Worm (Caenorhabditis elegans) whole organism, L4 larva: ENCODE measurements around the gene F17C11.2.

Source experiments
- F10B5.3 ChIP-seq: sonication (generic microtip); optimal IDR thresholded peaks from 2 replicates; lab custom pipeline; 2016; ENCODE audit warnings: mild to moderate bottlenecking, missing genetic modification characterization, missing compliant biosample characterization
- F49E8.2 ChIP-seq: sonication (generic microtip); optimal IDR thresholded peaks from 2 replicates; lab custom pipeline; 2016; ENCODE audit warnings: missing compliant biosample characterization, mild to moderate bottlenecking, missing genetic modification characterization, borderline replicate concordance
- R02D3.7 ChIP-seq: fragments of 150-350 bp; sonication (generic microtip); optimal IDR thresholded peaks from 3 replicates; lab custom pipeline; 2014; ENCODE audit warnings: missing biosample characterization, missing genetic modification characterization
- T20F7.1 ChIP-seq: fragments of 200-800 bp; sonication (Bioruptor generic); optimal IDR thresholded peaks from 2 replicates; lab custom pipeline; 2018; ENCODE audit warnings: mild to moderate bottlenecking, missing genetic modification characterization, missing compliant biosample characterization
- T26A8.4 ChIP-seq: fragments of 200-800 bp; sonication (Bioruptor generic); IDR thresholded peaks from 2 replicates; pipeline ENCODE4 v1.3.6; 2022; ENCODE audit warnings: missing genetic modification characterization, missing compliant biosample characterization
- Y48G9A.11 ChIP-seq: fragments of 200-800 bp; sonication (Bioruptor generic); IDR thresholded peaks from 2 replicates; pipeline ENCODE4 v1.3.6; 2022; ENCODE audit warnings: missing genetic modification reagents, missing genetic modification characterization, missing compliant biosample characterization
- ceh-20 ChIP-seq: fragments of 200-800 bp; sonication (Bioruptor generic); IDR thresholded peaks from 2 replicates; pipeline ENCODE4 v1.3.6; 2022; ENCODE audit warnings: missing genetic modification reagents, missing genetic modification characterization, missing compliant biosample characterization
- ceh-44 ChIP-seq: fragments of 200-800 bp; sonication (Bioruptor generic); IDR thresholded peaks from 2 replicates; pipeline ENCODE4 v1.3.6; 2022; ENCODE audit warnings: missing genetic modification reagents, missing genetic modification characterization, missing compliant biosample characterization
- ceh-62 ChIP-seq: sonication (generic microtip); optimal IDR thresholded peaks from 2 replicates; lab custom pipeline; 2017; ENCODE audit warnings: missing biosample characterization, missing genetic modification characterization
- ces-1 ChIP-seq: fragments of 150-350 bp; sonication (generic microtip); optimal IDR thresholded peaks from 4 replicates; lab custom pipeline; 2014; ENCODE audit warnings: missing biosample characterization, missing genetic modification reagents, missing genetic modification characterization
- daf-16 ChIP-seq, 3 experiments: sonication (generic microtip); optimal IDR thresholded peaks; 2 replicates each; lab custom pipeline; 2016 to 2017; ENCODE audit warnings: missing genetic modification characterization in 3 of 3, missing genetic modification reagents in 3 of 3, mild to moderate bottlenecking in 2 of 3, missing compliant biosample characterization in 2 of 3, missing biosample characterization in 1 of 3, moderate library complexity in 1 of 3
- dmd-6 ChIP-seq: fragments of 200-800 bp; sonication (Bioruptor generic); IDR thresholded peaks from 2 replicates; pipeline ENCODE4 v1.3.6; 2022; ENCODE audit warnings: missing genetic modification reagents, missing genetic modification characterization, missing compliant biosample characterization
- duxl-1 ChIP-seq: sonication (generic microtip); optimal IDR thresholded peaks from 2 replicates; lab custom pipeline; 2016; ENCODE audit warnings: mild to moderate bottlenecking, missing genetic modification characterization, moderate library complexity, missing compliant biosample characterization; ENCODE audit not compliant: poor library complexity
- dve-1 ChIP-seq: sonication (generic microtip); optimal IDR thresholded peaks from 2 replicates; lab custom pipeline; 2017; ENCODE audit warnings: antibody characterized with exemption, mild to moderate bottlenecking, missing genetic modification characterization, missing compliant biosample characterization; ENCODE audit not compliant: insufficient read depth
- egl-27 ChIP-seq: sonication (generic microtip); optimal IDR thresholded peaks from 3 replicates; lab custom pipeline; 2017; ENCODE audit warnings: missing biosample characterization, missing genetic modification reagents, missing genetic modification characterization
- fkh-10 ChIP-seq: fragments of 150-350 bp; optimal IDR thresholded peaks from 2 replicates; lab custom pipeline; 2014; ENCODE audit warnings: missing biosample characterization, missing genetic modification reagents, missing genetic modification characterization
- hlh-11 ChIP-seq: fragments of 200-800 bp; sonication (Bioruptor generic); optimal IDR thresholded peaks from 2 replicates; lab custom pipeline; 2018; ENCODE audit warnings: mild to moderate bottlenecking, missing genetic modification characterization, missing compliant biosample characterization
- jun-1 ChIP-seq: fragments of 150-350 bp; optimal IDR thresholded peaks from 2 replicates; lab custom pipeline; 2014; ENCODE audit warnings: missing biosample characterization, missing genetic modification reagents, missing genetic modification characterization
- lin-29 ChIP-seq: fragments of 200-800 bp; sonication (Bioruptor generic); IDR thresholded peaks from 2 replicates; pipeline ENCODE4 v1.3.6; 2022; ENCODE audit warnings: missing genetic modification reagents, missing genetic modification characterization, missing compliant biosample characterization
- lin-38 ChIP-seq: fragments of 200-800 bp; sonication (Bioruptor generic); IDR thresholded peaks from 2 replicates; pipeline ENCODE4 v1.3.6; 2022; ENCODE audit warnings: missing genetic modification reagents, missing genetic modification characterization, missing compliant biosample characterization
- lin-39 ChIP-seq: fragments of 150-350 bp; optimal IDR thresholded peaks from 2 replicates; lab custom pipeline; 2014; ENCODE audit warnings: missing biosample characterization, missing genetic modification reagents, missing genetic modification characterization
- lsy-2 ChIP-seq, 2 experiments: fragments of 150-350 bp in 1 of 2; sonication (generic microtip) in 1 of 2; optimal IDR thresholded peaks; 2 replicates each; lab custom pipeline; 2014 to 2017; ENCODE audit warnings: missing biosample characterization in 2 of 2, missing genetic modification characterization in 2 of 2
- mdl-1 ChIP-seq, 2 experiments: fragments of 150-350 bp in 1 of 2; sonication (generic microtip) in 1 of 2; optimal IDR thresholded peaks; 2 replicates each; lab custom pipeline; 2014 to 2017; ENCODE audit warnings: missing biosample characterization in 2 of 2, missing genetic modification characterization in 2 of 2
- mdt-29 ChIP-seq: fragments of 200-800 bp; sonication (Bioruptor generic); IDR thresholded peaks from 2 replicates; pipeline ENCODE4 v1.3.6; 2022; ENCODE audit warnings: missing genetic modification reagents, missing genetic modification characterization, missing compliant biosample characterization
- mep-1 ChIP-seq: fragments of 150-350 bp; sonication (generic microtip); optimal IDR thresholded peaks from 3 replicates; lab custom pipeline; 2014; ENCODE audit warnings: missing biosample characterization, missing genetic modification characterization
- mxl-3 ChIP-seq: fragments of 200-800 bp; sonication (Bioruptor generic); optimal IDR thresholded peaks from 2 replicates; lab custom pipeline; 2018; ENCODE audit warnings: mild to moderate bottlenecking, missing genetic modification characterization, missing compliant biosample characterization
- nhr-10 ChIP-seq: fragments of 150-350 bp; optimal IDR thresholded peaks from 2 replicates; lab custom pipeline; 2014; ENCODE audit warnings: missing biosample characterization, missing genetic modification characterization
- nhr-11 ChIP-seq: fragments of 150-350 bp; optimal IDR thresholded peaks from 2 replicates; lab custom pipeline; 2014; ENCODE audit warnings: missing biosample characterization, missing genetic modification characterization
- nhr-25 ChIP-seq: sonication (generic microtip); optimal IDR thresholded peaks from 2 replicates; lab custom pipeline; 2017; ENCODE audit warnings: missing genetic modification characterization, mild to moderate bottlenecking, missing compliant biosample characterization, antibody characterized with exemption, moderate library complexity, borderline replicate concordance; ENCODE audit not compliant: insufficient read depth
- nhr-28 ChIP-seq: fragments of 150-350 bp; optimal IDR thresholded peaks from 2 replicates; lab custom pipeline; 2014; ENCODE audit warnings: missing biosample characterization, missing genetic modification characterization
- nhr-42 ChIP-seq: fragments of 200-800 bp; sonication (Bioruptor generic); IDR thresholded peaks from 2 replicates; pipeline ENCODE4 v1.3.6; 2022; ENCODE audit warnings: missing genetic modification characterization, missing compliant biosample characterization
- nhr-77 ChIP-seq: fragments of 150-350 bp; optimal IDR thresholded peaks from 2 replicates; lab custom pipeline; 2014; ENCODE audit warnings: missing biosample characterization, missing genetic modification characterization
- php-3 ChIP-seq: fragments of 200-800 bp; sonication (Bioruptor generic); IDR thresholded peaks from 2 replicates; pipeline ENCODE4 v1.3.6; 2022; ENCODE audit warnings: missing genetic modification reagents, missing genetic modification characterization, missing compliant biosample characterization
- pqm-1 ChIP-seq: sonication (generic microtip); optimal IDR thresholded peaks from 2 replicates; lab custom pipeline; 2017; ENCODE audit warnings: missing biosample characterization, missing genetic modification characterization
- saeg-2 ChIP-seq: fragments of 200-800 bp; sonication (Bioruptor generic); IDR thresholded peaks from 2 replicates; pipeline ENCODE4 v1.3.6; 2022; ENCODE audit warnings: missing genetic modification reagents, missing genetic modification characterization, missing compliant biosample characterization
- skn-1 ChIP-seq: fragments of 150-350 bp; optimal IDR thresholded peaks from 2 replicates; lab custom pipeline; 2014; ENCODE audit warnings: missing biosample characterization, missing genetic modification characterization
- snpc-4 ChIP-seq: fragments of 150-350 bp; optimal IDR thresholded peaks from 2 replicates; lab custom pipeline; 2014; ENCODE audit warnings: missing biosample characterization, missing genetic modification characterization
- spr-3 ChIP-seq: fragments of 200-800 bp; sonication (Bioruptor generic); optimal IDR thresholded peaks from 2 replicates; lab custom pipeline; 2018; ENCODE audit warnings: mild to moderate bottlenecking, missing genetic modification characterization, missing compliant biosample characterization
- tra-1 ChIP-seq: fragments of 200-800 bp; sonication (Bioruptor generic); IDR thresholded peaks from 2 replicates; pipeline ENCODE4 v1.3.6; 2022; ENCODE audit warnings: missing genetic modification reagents, missing genetic modification characterization, missing compliant biosample characterization
- unc-62 ChIP-seq, 3 experiments: fragments of 150-350 bp in 1 of 3; sonication (generic microtip); optimal IDR thresholded peaks in 2 of 3; peaks in 1 of 3; 1 replicate in 1 of 3; 2 replicates in 2 of 3; lab custom pipeline; 2014 to 2017; ENCODE audit warnings: missing biosample characterization in 3 of 3, missing genetic modification characterization in 3 of 3, missing genetic modification reagents in 3 of 3, missing genotype in 1 of 3
- zfp-2 ChIP-seq: sonication (generic microtip); optimal IDR thresholded peaks from 2 replicates; lab custom pipeline; 2016; ENCODE audit warnings: mild to moderate bottlenecking, missing genetic modification characterization, missing compliant biosample characterization
- zfp-3 ChIP-seq: fragments of 200-800 bp; sonication (Bioruptor generic); conservative IDR thresholded peaks from 2 replicates; pipeline ENCODE4 v1.3.6; 2022; ENCODE audit warnings: missing genetic modification reagents, missing genetic modification characterization, missing compliant biosample characterization
- ztf-11 ChIP-seq: fragments of 150-350 bp; optimal IDR thresholded peaks from 2 replicates; lab custom pipeline; 2014; ENCODE audit warnings: missing biosample characterization, missing genetic modification characterization

Gene F17C11.2

ce11 chrV:10932411-10932810 is 15.6 kb upstream of the F17C11.2 start, which contains the start of gene F58B4.5 (continued):
- TF ChIP-seq ceh-62: no peak
- TF ChIP-seq tra-1 (GFP tag; lab: Robert Waterston, UW): no peak
- peak; percentile 14 for TF ChIP-seq T20F7.1 (GFP tag; lab: Kevin White, UChicago)
- no peak for TF ChIP-seq ceh-44
- TF ChIP-seq duxl-1 (tag; lab: Kevin White, UChicago): no peak
- no peak for TF ChIP-seq F10B5.3 (tag; lab: Kevin White, UChicago)
- TF ChIP-seq saeg-2: no peak
- TF ChIP-seq mxl-3 (GFP tag; lab: Kevin White, UChicago): peak; percentile 32
- TF ChIP-seq zfp-2 (tag; lab: Kevin White, UChicago): no peak
- TF ChIP-seq hlh-11 (tag; lab: Kevin White, UChicago): peak; percentile 73
- TF ChIP-seq jun-1 (tag; lab: Kevin White, UChicago): no peak
- no peak for TF ChIP-seq spr-3
- no peak for TF ChIP-seq F49E8.2 (tag; lab: Kevin White, UChicago)
- no peak for TF ChIP-seq Y48G9A.11 (GFP tag; lab: Robert Waterston, UW)
- TF ChIP-seq lin-39: no peak
- TF ChIP-seq mdl-1 (tag; optimal IDR thresholded peaks at IDR 0.05; lab: Kevin White, UChicago): peak in 1 of 2 experiments; percentile 57
- no peak for TF ChIP-seq mep-1 (tag; lab: Kevin White, UChicago)
- TF ChIP-seq unc-62 (GFP tag; optimal IDR thresholded peaks at IDR 0.05 in 1 of 2; lab: Kevin White, UChicago): no peak
- no peak for TF ChIP-seq unc-62 (tag; optimal IDR thresholded peaks at IDR 0.05; lab: Kevin White, UChicago)
- TF ChIP-seq skn-1 (tag; lab: Kevin White, UChicago): no peak
- no peak for TF ChIP-seq ztf-11 (tag; lab: Kevin White, UChicago)

ce11 chrV:10936681-10937080 is 11.3 kb upstream of the F17C11.2 start, which contains the start of gene F17C11.12:
Gene F17C11.12, minus strand, starts transcription at chrV:10936920.
- TF ChIP-seq zfp-3 (GFP tag; lab: Robert Waterston, UW) (no peak), unc-62 (GFP tag; optimal IDR thresholded peaks at IDR 0.05 in 1 of 2; lab: Kevin White, UChicago) (no peak), unc-62 (tag; optimal IDR thresholded peaks at IDR 0.05; lab: Kevin White, UChicago) (no peak), fkh-10 (GFP tag; lab: Kevin White, UChicago) (no peak), dmd-6 (GFP tag; lab: Robert Waterston, UW) (peak; percentile 59), pqm-1 (peak; percentile 89), hlh-11 (tag; lab: Kevin White, UChicago) (peak; percentile 42), nhr-10 (tag; lab: Kevin White, UChicago) (peak; percentile 3), mep-1 (tag; lab: Kevin White, UChicago) (no peak), ces-1 (GFP tag; lab: Kevin White, UChicago) (no peak), snpc-4 (tag; lab: Kevin White, UChicago) (no peak), dve-1 (tag; lab: Kevin White, UChicago) (peak; percentile 74), nhr-28 (tag; lab: Kevin White, UChicago) (peak; percentile 84), daf-16 (GFP tag; optimal IDR thresholded peaks at IDR 0.05; lab: Kevin White, UChicago) (no peak), daf-16 (tag; optimal IDR thresholded peaks at IDR 0.05; lab: Kevin White, UChicago) (peak; percentile 52), php-3 (GFP tag; lab: Robert Waterston, UW) (peak; percentile 89), nhr-77 (tag; lab: Kevin White, UChicago) (peak; percentile 8)

DNA sequence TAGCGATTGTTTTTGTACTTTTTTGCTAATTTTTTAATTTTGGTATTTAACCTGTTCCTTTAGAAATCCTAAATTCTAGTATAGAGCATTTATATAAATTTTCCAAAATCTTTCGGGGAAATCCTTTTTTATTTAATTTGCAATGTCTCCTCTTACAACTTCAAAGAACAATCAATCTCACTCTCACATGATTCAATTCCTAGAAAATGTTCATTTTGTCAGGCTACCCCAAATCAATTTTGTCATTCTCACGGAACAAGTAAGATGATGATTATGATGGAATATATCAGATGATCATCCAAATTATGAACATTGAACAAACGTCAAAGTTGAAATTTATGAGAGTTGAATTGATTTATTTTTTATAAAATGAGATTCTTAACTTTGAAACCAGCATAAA is 10.7 kb upstream of the F17C11.2 start:
- no peak for TF ChIP-seq egl-27
- peak in 1 of 2 experiments; percentile 76 for TF ChIP-seq lsy-2 (tag; optimal IDR thresholded peaks at IDR 0.05; lab: Kevin White, UChicago)
- peak; percentile 95 for TF ChIP-seq fkh-10 (GFP tag; lab: Kevin White, UChicago)
- no peak for TF ChIP-seq lin-29 (GFP tag; lab: Robert Waterston, UW)
- TF ChIP-seq R02D3.7 (tag; lab: Kevin White, UChicago): no peak
- no peak for TF ChIP-seq nhr-25 (tag; lab: Kevin White, UChicago)
- TF ChIP-seq T26A8.4 (GFP tag; lab: Robert Waterston, UW): peak; percentile 32; the same call in 1 of the 2 replicates
- TF ChIP-seq mdl-1 (tag; optimal IDR thresholded peaks at IDR 0.05; lab: Kevin White, UChicago): peak in 1 of 2 experiments; percentile 29
- TF ChIP-seq mep-1 (tag; lab: Kevin White, UChicago): peak; percentile 70
- TF ChIP-seq nhr-42: 0 out of 2 replicates have a peak, but pooled peaks have one; percentile 16
- TF ChIP-seq dmd-6 (GFP tag; lab: Robert Waterston, UW): peak; percentile 65
- TF ChIP-seq nhr-11 (tag; lab: Kevin White, UChicago): peak; percentile 22
- TF ChIP-seq dve-1 (tag; lab: Kevin White, UChicago): peak; percentile 37
- no peak for TF ChIP-seq duxl-1 (tag; lab: Kevin White, UChicago)
- no peak for TF ChIP-seq ztf-11 (tag; lab: Kevin White, UChicago)
- TF ChIP-seq ceh-20 (GFP tag; lab: Robert Waterston, UW): peak; percentile 23; the same call in 1 of the 2 replicates
- TF ChIP-seq ces-1 (GFP tag; lab: Kevin White, UChicago): peak; percentile 70
- 0 out of 2 replicates have a peak, but pooled peaks have one; percentile 23 for TF ChIP-seq lin-38 (GFP tag; lab: Robert Waterston, UW)
- peak; percentile 23 for TF ChIP-seq hlh-11 (tag; lab: Kevin White, UChicago)
- TF ChIP-seq unc-62 (GFP tag; optimal IDR thresholded peaks at IDR 0.05 in 1 of 2; lab: Kevin White, UChicago): peak in 1 of 2 experiments; percentile 66
- no peak for TF ChIP-seq unc-62 (tag; optimal IDR thresholded peaks at IDR 0.05; lab: Kevin White, UChicago)
- TF ChIP-seq mdt-29: peak; percentile 31; the same call in 1 of the 2 replicates
